Fruit fly (Drosophila melanogaster): ENCODE results near the gene CG32069.

Gene CG32069

DNA sequence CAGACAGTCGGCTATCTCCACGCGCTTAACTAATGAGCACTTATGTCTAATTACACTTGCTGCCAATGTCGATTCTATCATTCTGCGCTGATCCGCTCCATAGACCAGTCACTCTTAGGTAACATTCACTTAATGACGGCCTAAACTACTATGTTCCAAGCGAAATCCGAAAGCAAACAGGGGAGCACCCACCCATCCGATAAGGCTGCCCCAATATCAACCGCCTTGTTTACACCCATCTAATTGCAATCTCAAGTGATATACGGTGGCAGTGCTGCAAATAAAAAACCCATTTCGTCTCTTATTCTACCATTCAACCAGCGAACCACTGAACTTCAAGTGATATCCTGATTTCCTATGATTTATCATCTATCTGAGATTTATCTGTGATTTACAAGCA is 13.0 kb downstream of the CG32069 start:
- TF ChIP-seq CG14655 (GFP tag; optimal IDR thresholded peaks at IDR 0.05) (no peak), EcR (GFP tag; optimal IDR thresholded peaks at IDR 0.05) (no peak), CG9948 (tag; optimal IDR thresholded peaks at IDR 0.05) (no peak), CG32121 (GFP tag; IDR thresholded peaks at IDR 0.05) (0 out of 2 replicates have a peak, but pooled peaks have one; percentile 12)

DNA sequence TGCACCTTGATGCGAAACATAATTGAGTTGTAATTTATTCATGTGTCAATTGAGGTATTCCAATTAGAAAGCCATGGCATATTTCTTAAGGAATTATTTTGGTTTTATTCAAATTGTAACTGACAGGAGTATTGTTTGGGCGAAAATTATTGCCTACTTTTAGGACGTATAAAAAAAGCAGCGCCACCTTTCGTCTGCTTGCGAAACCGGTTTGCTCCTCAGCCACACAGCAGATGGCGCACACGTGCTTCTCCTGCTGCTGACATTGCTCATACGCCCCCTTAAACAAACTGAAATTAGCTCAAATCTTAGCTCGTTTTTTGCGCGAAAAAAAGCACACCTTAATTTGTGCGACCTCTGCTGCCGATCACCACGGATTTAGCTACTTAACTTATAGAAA is 14.5 kb downstream of the CG32069 start:
- peak; percentile 1 for TF ChIP-seq gl (tag; optimal IDR thresholded peaks at IDR 0.05)
- peak; percentile 79 for TF ChIP-seq CG4496 (GFP tag; IDR thresholded peaks at IDR 0.05)
- no peak for TF ChIP-seq CG17806 (tag; optimal IDR thresholded peaks at IDR 0.05)
- no peak for TF ChIP-seq EcR (GFP tag; optimal IDR thresholded peaks at IDR 0.05)
- TF ChIP-seq CG13204 (GFP tag; optimal IDR thresholded peaks at IDR 0.05): no peak
- TF ChIP-seq CG8301 (tag; optimal IDR thresholded peaks at IDR 0.05): no peak
- TF ChIP-seq Snoo (tag; optimal IDR thresholded peaks at IDR 0.05): peak; percentile 68
- no peak for TF ChIP-seq CG12605 (GFP tag; IDR thresholded peaks at IDR 0.05)
- TF ChIP-seq rn (GFP tag; IDR thresholded peaks at IDR 0.05): no peak
- no peak for TF ChIP-seq CG10348 (GFP tag; IDR thresholded peaks at IDR 0.05)
- no peak for TF ChIP-seq CG14655 (GFP tag; optimal IDR thresholded peaks at IDR 0.05)
- TF ChIP-seq Pif1A (GFP tag; optimal IDR thresholded peaks at IDR 0.05): peak; percentile 13
- TF ChIP-seq D1 (tag; optimal IDR thresholded peaks at IDR 0.05): peak; percentile 65
- TF ChIP-seq CG8159 (tag; optimal IDR thresholded peaks at IDR 0.05): no peak
- peak; percentile 29 for TF ChIP-seq CG34367 (tag; optimal IDR thresholded peaks at IDR 0.05)
- TF ChIP-seq fd96Ca (GFP tag; IDR thresholded peaks at IDR 0.05): no peak
- TF ChIP-seq CG15710 (tag; optimal IDR thresholded peaks at IDR 0.05): no peak
- TF ChIP-seq CG32121 (GFP tag; IDR thresholded peaks at IDR 0.05): 0 out of 2 replicates have a peak, but pooled peaks have one; percentile 36
- peak; percentile 45; the same call in 1 of the 2 replicates for TF ChIP-seq Ets98B (GFP tag; IDR thresholded peaks at IDR 0.05)

DNA sequence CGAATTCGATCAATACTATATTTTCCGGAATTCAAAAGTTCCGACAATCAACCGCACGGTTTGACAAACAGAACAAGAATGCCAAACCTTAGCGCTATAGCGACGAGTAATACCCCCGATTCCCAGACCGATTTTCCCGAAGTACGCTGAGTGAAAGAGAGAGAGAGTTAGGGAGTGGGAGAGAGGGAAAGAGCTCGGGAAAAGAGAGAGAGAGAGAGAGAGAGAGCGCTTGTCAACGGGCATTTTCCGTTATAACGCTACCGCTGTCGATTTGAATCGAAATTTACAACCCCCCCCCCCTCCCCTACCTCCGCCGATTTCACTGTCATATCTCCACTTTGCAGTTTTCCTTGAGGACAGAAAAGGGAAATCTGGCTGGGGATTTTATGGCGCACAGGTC is 15.9 kb downstream of the CG32069 start:
- TF ChIP-seq CG14655 (GFP tag; optimal IDR thresholded peaks at IDR 0.05): no peak
- TF ChIP-seq Snoo (tag; optimal IDR thresholded peaks at IDR 0.05): no peak
- no peak for TF ChIP-seq CG10348 (GFP tag; IDR thresholded peaks at IDR 0.05)
- no peak for TF ChIP-seq CG32121 (GFP tag; IDR thresholded peaks at IDR 0.05)

DNA sequence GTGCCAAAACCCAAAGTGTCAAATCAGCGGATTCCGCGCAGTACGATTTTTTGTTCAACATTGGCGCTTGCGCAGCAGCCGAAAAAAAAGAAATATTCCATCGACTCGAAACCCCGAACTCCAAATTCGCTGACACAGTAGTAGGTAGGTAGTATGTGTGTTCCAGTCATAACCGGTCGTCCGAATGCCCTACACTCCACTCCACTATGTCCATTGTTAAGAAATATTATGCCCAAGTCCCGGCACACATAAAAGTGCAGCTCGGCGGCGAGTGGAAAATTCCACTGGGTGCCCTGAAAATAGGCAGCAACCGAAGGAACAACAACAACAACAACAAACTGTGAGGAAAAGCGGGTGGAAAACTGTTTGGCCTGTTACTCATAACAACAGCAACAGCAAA is 17.4 kb downstream of the CG32069 start:
- TF ChIP-seq CG15710 (tag; optimal IDR thresholded peaks at IDR 0.05) (no peak), CG13204 (GFP tag; optimal IDR thresholded peaks at IDR 0.05) (no peak), D1 (tag; optimal IDR thresholded peaks at IDR 0.05) (no peak), Ets98B (GFP tag; IDR thresholded peaks at IDR 0.05) (no peak), CG32121 (GFP tag; IDR thresholded peaks at IDR 0.05) (no peak), CG10348 (GFP tag; IDR thresholded peaks at IDR 0.05) (no peak), Snoo (tag; optimal IDR thresholded peaks at IDR 0.05) (no peak), CG34367 (tag; optimal IDR thresholded peaks at IDR 0.05) (no peak), CG8159 (tag; optimal IDR thresholded peaks at IDR 0.05) (no peak), fd96Ca (GFP tag; IDR thresholded peaks at IDR 0.05) (no peak), CG12605 (GFP tag; IDR thresholded peaks at IDR 0.05) (no peak), CG9948 (tag; optimal IDR thresholded peaks at IDR 0.05) (no peak), rn (GFP tag; IDR thresholded peaks at IDR 0.05) (no peak), CG8301 (tag; optimal IDR thresholded peaks at IDR 0.05) (no peak), gl (tag; optimal IDR thresholded peaks at IDR 0.05) (no peak), CG14655 (GFP tag; optimal IDR thresholded peaks at IDR 0.05) (no peak), EcR (GFP tag; optimal IDR thresholded peaks at IDR 0.05) (no peak)

DNA sequence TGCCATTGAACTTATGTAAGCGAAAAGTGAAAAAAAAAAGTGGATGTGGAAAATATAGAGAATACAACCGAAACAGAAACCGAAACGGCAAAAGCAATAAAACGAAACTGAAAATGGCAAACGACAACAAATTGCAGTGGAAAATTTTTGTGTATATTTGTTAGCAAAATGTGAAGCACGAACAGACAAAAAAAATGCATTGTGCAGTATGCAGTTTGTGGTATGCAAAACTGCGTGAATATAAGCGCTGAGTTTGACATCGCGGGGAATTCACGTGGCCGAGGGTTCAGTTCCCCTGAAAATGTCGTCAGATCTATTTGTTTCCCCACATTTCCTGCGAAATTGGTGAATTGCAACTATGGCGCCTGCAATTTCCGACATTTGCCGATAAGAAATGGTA is 18.8 kb downstream of the CG32069 start:
- no peak for TF ChIP-seq rn (GFP tag; IDR thresholded peaks at IDR 0.05)
- TF ChIP-seq CG4496 (GFP tag; IDR thresholded peaks at IDR 0.05): no peak
- TF ChIP-seq fd96Ca (GFP tag; IDR thresholded peaks at IDR 0.05): no peak
- no peak for TF ChIP-seq Snoo (tag; optimal IDR thresholded peaks at IDR 0.05)
- TF ChIP-seq gl (tag; optimal IDR thresholded peaks at IDR 0.05): no peak
- no peak for TF ChIP-seq Pif1B (GFP tag; optimal IDR thresholded peaks at IDR 0.05)
- no peak for TF ChIP-seq CG13204 (GFP tag; optimal IDR thresholded peaks at IDR 0.05)
- no peak for TF ChIP-seq CG10348 (GFP tag; IDR thresholded peaks at IDR 0.05)
- TF ChIP-seq Pif1A (GFP tag; optimal IDR thresholded peaks at IDR 0.05): no peak
- no peak for TF ChIP-seq CG15710 (tag; optimal IDR thresholded peaks at IDR 0.05)
- no peak for TF ChIP-seq CG12605 (GFP tag; IDR thresholded peaks at IDR 0.05)
- no peak for TF ChIP-seq CG8301 (tag; optimal IDR thresholded peaks at IDR 0.05)

DNA sequence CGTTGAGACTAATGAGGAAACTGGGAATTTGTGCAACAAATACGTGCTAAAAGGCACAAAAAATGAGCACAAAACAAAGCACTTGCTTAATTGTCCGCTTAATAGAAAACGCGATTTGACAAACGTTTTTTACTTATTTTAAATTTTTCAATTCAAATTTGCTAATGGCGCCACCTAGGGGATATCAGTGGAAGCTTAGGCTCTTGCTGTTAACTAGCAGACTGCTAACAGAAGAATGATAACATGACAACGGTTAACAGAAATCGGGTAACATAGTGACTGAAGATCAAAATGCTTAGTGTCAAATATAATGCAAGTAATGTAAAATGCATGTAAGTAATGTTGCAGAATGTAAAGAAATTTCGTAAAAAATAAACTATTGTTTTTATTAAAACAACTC is 21.2 kb downstream of the CG32069 start:
- TF ChIP-seq CG15710 (tag; optimal IDR thresholded peaks at IDR 0.05) (no peak), CG32121 (GFP tag; IDR thresholded peaks at IDR 0.05) (no peak), fd96Ca (GFP tag; IDR thresholded peaks at IDR 0.05) (no peak), CG14655 (GFP tag; optimal IDR thresholded peaks at IDR 0.05) (no peak), CG8159 (tag; optimal IDR thresholded peaks at IDR 0.05) (no peak), CG10348 (GFP tag; IDR thresholded peaks at IDR 0.05) (no peak), CG17806 (tag; optimal IDR thresholded peaks at IDR 0.05) (no peak), CG13204 (GFP tag; optimal IDR thresholded peaks at IDR 0.05) (no peak)

DNA sequence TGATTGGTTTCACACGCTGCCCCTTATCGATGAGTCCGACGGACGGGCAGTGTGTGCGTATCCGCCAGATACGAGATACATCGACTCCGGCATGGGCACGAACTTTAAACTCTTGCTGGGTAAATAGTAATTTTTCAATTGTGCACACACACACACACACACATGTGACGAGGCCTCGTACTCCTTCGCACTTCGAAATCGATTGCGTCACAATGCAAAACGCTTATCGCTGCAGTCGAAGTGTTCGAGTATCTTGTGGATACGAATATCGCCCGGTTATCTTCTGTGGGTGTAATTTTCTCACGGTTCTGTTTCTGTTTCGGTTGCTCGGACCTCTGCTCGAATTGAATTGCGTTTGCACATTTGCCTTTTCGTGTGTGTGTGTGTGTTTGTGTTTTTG is 27.4 kb downstream of the CG32069 start:
- TF ChIP-seq CG32121 (GFP tag; IDR thresholded peaks at IDR 0.05) (no peak), CG34367 (tag; optimal IDR thresholded peaks at IDR 0.05) (no peak)
